Fruit fly (Drosophila melanogaster) whole organism, pupa: Measurements from ENCODE around the gene tgo.

Experiments
- CG13204 ChIP-seq: fragments of 200-800 bp; sonication (Bioruptor generic); optimal IDR thresholded peaks from 2 replicates; lab custom pipeline; 2018; ENCODE audit warnings: missing biosample characterization, mild to moderate bottlenecking, missing genetic modification characterization, moderate library complexity
- CG17806 ChIP-seq: fragments of 200-800 bp; sonication (Bioruptor generic); optimal IDR thresholded peaks from 2 replicates; lab custom pipeline; 2018; ENCODE audit warnings: missing biosample characterization, mild to moderate bottlenecking, missing genetic modification characterization, moderate library complexity
- CG9948 ChIP-seq: fragments of 200-800 bp; sonication (Bioruptor generic); optimal IDR thresholded peaks from 2 replicates; lab custom pipeline; 2018; ENCODE audit warnings: missing biosample characterization, mild to moderate bottlenecking, missing genetic modification characterization, moderate library complexity
- Ets98B ChIP-seq: fragments of 200-800 bp; sonication (Bioruptor generic); IDR thresholded peaks from 2 replicates; pipeline ENCODE4 v1.3.6; 2022; ENCODE audit warnings: missing biosample characterization, missing genetic modification characterization
- fd96Ca ChIP-seq: fragments of 200-800 bp; sonication (Bioruptor generic); IDR thresholded peaks from 3 replicates; pipeline ENCODE4 v1.3.6; 2022; ENCODE audit warnings: missing biosample characterization, missing genetic modification characterization
- gl ChIP-seq: fragments of 200-800 bp; sonication (Bioruptor generic); optimal IDR thresholded peaks from 2 replicates; lab custom pipeline; 2018; ENCODE audit warnings: missing biosample characterization, mild to moderate bottlenecking, missing genetic modification characterization

dm6 chr3R:8998243-8998642 lies 21.6 kb downstream of the tgo start:
- TF ChIP-seq CG13204, result no peak
- TF ChIP-seq CG9948, result no peak
- no peak for TF ChIP-seq CG17806 (tag; lab: Kevin White, UChicago)
- no peak for TF ChIP-seq fd96Ca
- TF ChIP-seq gl, result no peak
- no peak for TF ChIP-seq Ets98B (GFP tag; lab: Robert Waterston, UW)
